Fruit fly (Drosophila melanogaster) whole organism, wandering third instar larva: ENCODE measurements around the gene CG34273.

Source experiments
- CG32264 ChIP-seq: fragments of 200-800 bp; sonication (Bioruptor generic); optimal IDR thresholded peaks from 2 replicates; lab custom pipeline; 2016; ENCODE audit warnings: missing biosample characterization, missing genetic modification characterization
- CG9705 ChIP-seq: fragments of 200-800 bp; sonication (Bioruptor generic); optimal IDR thresholded peaks from 2 replicates; lab custom pipeline; 2018; ENCODE audit warnings: missing biosample characterization, mild to moderate bottlenecking, missing genetic modification characterization
- CrebA ChIP-seq: fragments of 200-800 bp; sonication (Bioruptor generic); optimal IDR thresholded peaks from 2 replicates; lab custom pipeline; 2016; ENCODE audit warnings: missing biosample characterization, mild to moderate bottlenecking, missing genetic modification characterization, borderline replicate concordance
- Dfd ChIP-seq: fragments of >200 bp; optimal IDR thresholded peaks from 2 replicates; lab custom pipeline; 2017; ENCODE audit warnings: missing biosample characterization, missing genetic modification characterization
- Dif ChIP-seq: fragments of 200-275, 200-300 bp; sonication (Bioruptor generic); optimal IDR thresholded peaks from 2 replicates; lab custom pipeline; 2018; ENCODE audit warnings: missing biosample characterization, missing genetic modification characterization; ENCODE audit not compliant: partially characterized antibody
- HLH106 ChIP-seq: fragments of 200-800 bp; optimal IDR thresholded peaks from 3 replicates; lab custom pipeline; 2019; ENCODE audit warnings: missing biosample characterization, mild to moderate bottlenecking, missing genetic modification characterization, moderate library complexity
- Hnf4 ChIP-seq: fragments of 200-800 bp; sonication (Bioruptor generic); optimal IDR thresholded peaks from 2 replicates; lab custom pipeline; 2016; ENCODE audit warnings: missing biosample characterization, mild to moderate bottlenecking, missing genetic modification characterization
- Hr83 ChIP-seq: fragments of 200-300 bp; sonication (Bioruptor generic); optimal IDR thresholded peaks from 2 replicates; lab custom pipeline; 2016; ENCODE audit warnings: missing biosample characterization, mild to moderate bottlenecking, missing genetic modification characterization, moderate library complexity; ENCODE audit not compliant: poor library complexity, severe bottlenecking
- Jra ChIP-seq: sonication (Bioruptor generic); optimal IDR thresholded peaks from 2 replicates; lab custom pipeline; 2016; ENCODE audit warnings: missing biosample characterization, missing genetic modification characterization
- Myc ChIP-seq: fragments of >200 bp; optimal IDR thresholded peaks from 2 replicates; lab custom pipeline; 2017
- N ChIP-seq: fragments of >200 bp; optimal IDR thresholded peaks from 2 replicates; lab custom pipeline; 2018; ENCODE audit warnings: missing biosample characterization, missing external identifiers, missing genetic modification characterization
- OdsH ChIP-seq: fragments of 200-800 bp; sonication (Bioruptor generic); optimal IDR thresholded peaks from 2 replicates; lab custom pipeline; 2016; ENCODE audit warnings: missing biosample characterization, mild to moderate bottlenecking, missing genetic modification characterization
- Rel ChIP-seq, 2 experiments: fragments of 200-800 bp; sonication (Bioruptor generic) in 1 of 2; optimal IDR thresholded peaks; 2 replicates in 1 of 2; 3 replicates in 1 of 2; lab custom pipeline; 2016 to 2019; ENCODE audit warnings: mild to moderate bottlenecking in 2 of 2, missing biosample characterization in 2 of 2, missing genetic modification characterization in 2 of 2, moderate library complexity in 1 of 2
- Sp1 ChIP-seq: fragments of 200-800 bp; sonication (Bioruptor generic); optimal IDR thresholded peaks from 3 replicates; lab custom pipeline; 2019; ENCODE audit warnings: missing biosample characterization, mild to moderate bottlenecking, missing genetic modification characterization, moderate library complexity
- Vsx2 ChIP-seq: fragments of 200-300, 225-300 bp; sonication (Bioruptor generic); optimal IDR thresholded peaks from 2 replicates; lab custom pipeline; 2018; ENCODE audit warnings: missing biosample characterization, missing genetic modification characterization; ENCODE audit not compliant: partially characterized antibody
- br ChIP-seq: fragments of 200-800 bp; sonication (Bioruptor generic); optimal IDR thresholded peaks from 2 replicates; lab custom pipeline; 2016; ENCODE audit warnings: missing biosample characterization, missing genetic modification characterization
- brk ChIP-seq: fragments of 200-800 bp; sonication (Bioruptor generic); optimal IDR thresholded peaks from 2 replicates; lab custom pipeline; 2016; ENCODE audit warnings: missing biosample characterization, mild to moderate bottlenecking, missing genetic modification characterization
- dl ChIP-seq, 2 experiments: fragments of 175-275, 200-275 bp in 1 of 2; fragments of 200-275 bp in 1 of 2; sonication (Bioruptor generic); optimal IDR thresholded peaks; lab custom pipeline; 2018; ENCODE audit warnings: mild to moderate bottlenecking in 2 of 2, missing biosample characterization in 2 of 2, missing genetic modification characterization in 2 of 2, moderate library complexity in 2 of 2; ENCODE audit not compliant: partially characterized antibody in 2 of 2, insufficient read depth in 1 of 2
- dmrt93B ChIP-seq: fragments of 200-800 bp; sonication (Bioruptor generic); optimal IDR thresholded peaks from 2 replicates; lab custom pipeline; 2018; ENCODE audit warnings: missing biosample characterization, mild to moderate bottlenecking, missing genetic modification characterization
- dsf ChIP-seq: sonication (Bioruptor generic); optimal IDR thresholded peaks from 2 replicates; lab custom pipeline; 2016; ENCODE audit warnings: missing biosample characterization, missing genetic modification characterization, borderline replicate concordance
- ey ChIP-seq: fragments of 200-800 bp; sonication (Bioruptor generic); optimal IDR thresholded peaks from 2 replicates; lab custom pipeline; 2016; ENCODE audit warnings: missing biosample characterization, missing genetic modification characterization
- foxo ChIP-seq, 2 experiments: fragments of 200-800 bp; sonication (Bioruptor generic); optimal IDR thresholded peaks; 2 replicates in 1 of 2; 3 replicates in 1 of 2; lab custom pipeline; 2016 to 2017; ENCODE audit warnings: missing biosample characterization in 2 of 2, missing genetic modification characterization in 2 of 2
- fru ChIP-seq: fragments of 200-800 bp; sonication (Bioruptor generic); optimal IDR thresholded peaks from 3 replicates; lab custom pipeline; 2016; ENCODE audit warnings: missing biosample characterization, mild to moderate bottlenecking, missing genetic modification characterization
- h ChIP-seq: fragments of 200-800 bp; sonication (Bioruptor generic); optimal IDR thresholded peaks from 3 replicates; lab custom pipeline; 2016; ENCODE audit warnings: missing biosample characterization, mild to moderate bottlenecking, missing genetic modification characterization
- jim ChIP-seq: fragments of 175-275, 200-325 bp; sonication (Bioruptor generic); optimal IDR thresholded peaks from 2 replicates; lab custom pipeline; 2016; ENCODE audit warnings: missing biosample characterization, mild to moderate bottlenecking, missing genetic modification characterization
- pan ChIP-seq: fragments of >200 bp; optimal IDR thresholded peaks from 2 replicates; lab custom pipeline; 2017
- psq ChIP-seq: fragments of 200-800 bp; sonication (Bioruptor generic); optimal IDR thresholded peaks from 3 replicates; lab custom pipeline; 2017; ENCODE audit warnings: missing biosample characterization, mild to moderate bottlenecking, missing genetic modification characterization, moderate library complexity
- rgr ChIP-seq: fragments of 200-800 bp; sonication (Bioruptor generic); optimal IDR thresholded peaks from 3 replicates; lab custom pipeline; 2016; ENCODE audit warnings: missing biosample characterization, mild to moderate bottlenecking, missing genetic modification characterization
- sage ChIP-seq: fragments of 200-800 bp; sonication (Bioruptor generic); optimal IDR thresholded peaks from 2 replicates; lab custom pipeline; 2016; ENCODE audit warnings: missing biosample characterization, mild to moderate bottlenecking, missing genetic modification characterization
- sv ChIP-seq: fragments of 200-800 bp; sonication (Bioruptor generic); optimal IDR thresholded peaks from 3 replicates; lab custom pipeline; 2016; ENCODE audit warnings: missing biosample characterization, missing genetic modification characterization
- usp ChIP-seq: fragments of >200 bp; optimal IDR thresholded peaks from 2 replicates; lab custom pipeline; 2017; ENCODE audit warnings: missing biosample characterization, missing genetic modification characterization
- woc ChIP-seq: sonication (Bioruptor generic); optimal IDR thresholded peaks from 2 replicates; lab custom pipeline; 2016; ENCODE audit warnings: missing biosample characterization, mild to moderate bottlenecking, missing genetic modification characterization

The CG34273 gene

dm6 chr3R:14555021-14555420, 38.2 kb downstream of the CG34273 start:
- TF ChIP-seq jim (GFP tag; lab: Kevin White, UChicago) (no peak), sv (GFP tag; lab: Kevin White, UChicago) (no peak), Dif (GFP tag; lab: Kevin White, UChicago) (no peak), usp (GFP tag; lab: Kevin White, UChicago) (no peak), Hnf4 (GFP tag; lab: Kevin White, UChicago) (no peak), woc (GFP tag; lab: Kevin White, UChicago) (no peak), ey (GFP tag; lab: Kevin White, UChicago) (no peak), Dfd (GFP tag; lab: Kevin White, UChicago) (no peak)

DNA sequence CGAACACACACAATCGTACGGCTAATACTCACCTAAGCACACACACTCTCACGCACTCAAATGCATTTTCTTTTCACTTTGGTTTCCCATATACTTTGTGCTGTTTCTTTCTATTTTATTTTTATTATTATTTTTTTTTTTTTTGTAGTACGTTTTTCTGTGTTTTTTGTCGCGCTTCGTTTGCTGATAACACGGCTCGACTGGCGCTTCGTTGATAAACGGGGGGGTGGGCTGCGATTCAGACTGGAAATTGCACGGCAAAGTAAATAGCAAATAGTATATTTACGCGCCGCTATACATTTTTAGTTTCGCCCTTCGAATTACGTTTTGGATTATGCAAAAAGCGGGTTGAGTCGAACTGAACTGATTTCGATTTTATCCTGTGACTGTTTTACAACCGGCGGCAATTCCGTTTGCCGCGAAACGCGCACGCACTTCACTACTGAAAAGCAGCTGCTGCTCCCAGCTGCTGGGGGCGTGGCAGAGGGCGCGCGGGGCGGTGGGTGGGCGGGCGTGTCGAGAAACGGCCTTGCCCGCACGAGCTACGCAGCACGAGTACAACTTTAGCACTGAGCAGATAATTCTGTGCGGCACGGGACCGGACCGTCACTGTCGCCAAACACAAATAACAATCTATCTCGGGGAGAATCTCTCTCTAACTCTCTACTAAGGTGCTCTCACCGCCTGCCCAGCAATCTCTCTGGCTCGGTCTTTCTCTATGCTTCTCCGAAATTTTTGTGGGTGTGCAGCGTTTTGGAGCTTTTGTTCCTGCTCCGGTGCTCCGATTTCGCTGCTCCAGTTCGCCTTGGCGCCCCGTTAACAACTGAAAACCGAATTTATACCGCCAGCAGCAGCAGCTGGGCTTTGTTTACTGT, 40.9 kb downstream of the CG34273 start, which contains the start of gene Pde6:
TSS of gene Pde6 (minus strand) at position 825 of the 875 bp plus-strand sequence.
- TF ChIP-seq Rel (GFP tag; optimal IDR thresholded peaks at IDR 0.05; lab: Kevin White, UChicago) (peak; percentile 17), Rel (tag; optimal IDR thresholded peaks at IDR 0.05; lab: Kevin White, UChicago) (no peak), Dif (GFP tag; lab: Kevin White, UChicago) (peak; percentile 61), Vsx2 (peak; percentile 8), dsf (GFP tag; lab: Kevin White, UChicago) (no peak), Sp1 (GFP tag; lab: Kevin White, UChicago) (peak; percentile 24), sage (GFP tag; lab: Kevin White, UChicago) (no peak), dl (GFP tag; optimal IDR thresholded peaks at IDR 0.05; lab: Kevin White, UChicago; ENCODE audit: insufficient read depth in 1 of 2, partially characterized antibody in 2 of 2) (peak; percentile 22 to 34), psq (peak; percentile 19), Dfd (GFP tag; lab: Kevin White, UChicago) (peak; percentile 11), CrebA (GFP tag; lab: Kevin White, UChicago) (no peak)

dm6 chr3R:14558383-14558883, 41.6 kb downstream of the CG34273 start:
- TF ChIP-seq Jra: no peak
- TF ChIP-seq pan (lab: Kevin White, UChicago): no peak
- no peak for TF ChIP-seq HLH106 (tag; lab: Kevin White, UChicago)
- TF ChIP-seq Myc (lab: Kevin White, UChicago): no peak
- TF ChIP-seq dmrt93B (GFP tag; lab: Kevin White, UChicago): peak; percentile 24
- no peak for TF ChIP-seq N
- peak; percentile 42 for TF ChIP-seq h (GFP tag; lab: Kevin White, UChicago)
- no peak for TF ChIP-seq Vsx2
- peak; percentile 46 for TF ChIP-seq fru (GFP tag; lab: Kevin White, UChicago)
- peak; percentile 32 for TF ChIP-seq rgr (GFP tag; lab: Kevin White, UChicago)
- no peak for TF ChIP-seq Hnf4 (GFP tag; lab: Kevin White, UChicago)
- no peak for TF ChIP-seq CG32264 (GFP tag; lab: Kevin White, UChicago)
- TF ChIP-seq CG9705 (GFP tag; lab: Kevin White, UChicago): peak; percentile 11
- peak; percentile 43 for TF ChIP-seq br (GFP tag; lab: Kevin White, UChicago)
- peak; percentile 10 for TF ChIP-seq ey (GFP tag; lab: Kevin White, UChicago)
- TF ChIP-seq Dif (GFP tag; lab: Kevin White, UChicago): no peak
- TF ChIP-seq jim (GFP tag; lab: Kevin White, UChicago): no peak
- no peak for TF ChIP-seq Hr83
- TF ChIP-seq usp (GFP tag; lab: Kevin White, UChicago): no peak
- peak; percentile 85 for TF ChIP-seq sv (GFP tag; lab: Kevin White, UChicago)
- TF ChIP-seq brk (GFP tag; lab: Kevin White, UChicago): no peak
- peak; percentile 43 for TF ChIP-seq Sp1 (GFP tag; lab: Kevin White, UChicago)
- TF ChIP-seq foxo (GFP tag; optimal IDR thresholded peaks at IDR 0.05; lab: Kevin White, UChicago): peak in 1 of 2 experiments; percentile 57
- TF ChIP-seq OdsH (GFP tag; lab: Kevin White, UChicago): peak; percentile 29
- TF ChIP-seq, all 38 proteins: peak for 11
